Worm (Caenorhabditis elegans) whole organism, L4 larva: ENCODE measurements around the gene frm-7.

Experiments
- F44E2.7 ChIP-seq: fragments of 200-800 bp; sonication (Bioruptor generic); IDR thresholded peaks from 2 replicates; pipeline ENCODE4 v2.1.2; 2022; ENCODE audit warnings: missing genetic modification characterization, missing compliant biosample characterization
- T20F7.1 ChIP-seq: fragments of 200-800 bp; sonication (Bioruptor generic); optimal IDR thresholded peaks from 2 replicates; lab custom pipeline; 2018; ENCODE audit warnings: mild to moderate bottlenecking, missing genetic modification characterization, missing compliant biosample characterization
- T26A8.4 ChIP-seq: fragments of 200-800 bp; sonication (Bioruptor generic); IDR thresholded peaks from 2 replicates; pipeline ENCODE4 v1.3.6; 2022; ENCODE audit warnings: missing genetic modification characterization, missing compliant biosample characterization
- aha-1 ChIP-seq: fragments of 150-350 bp; peaks from one replicate; lab custom pipeline; 2014; ENCODE audit warnings: missing biosample characterization, missing genetic modification characterization
- arid-1 ChIP-seq: fragments of 200-800 bp; sonication (Bioruptor generic); conservative IDR thresholded peaks from 2 replicates; pipeline ENCODE4 v1.3.6; 2022; ENCODE audit warnings: missing genetic modification reagents, missing genetic modification characterization, missing compliant biosample characterization
- ctbp-1 ChIP-seq: fragments of 200-800 bp; sonication (Bioruptor generic); IDR thresholded peaks from 2 replicates; pipeline ENCODE4 v1.3.6; 2022; ENCODE audit warnings: missing genetic modification reagents, missing genetic modification characterization, missing compliant biosample characterization
- daf-16 ChIP-seq, 3 experiments: sonication (generic microtip); optimal IDR thresholded peaks; 2 replicates each; lab custom pipeline; 2016 to 2017; ENCODE audit warnings: missing genetic modification characterization in 3 of 3, missing genetic modification reagents in 3 of 3, mild to moderate bottlenecking in 2 of 3, missing compliant biosample characterization in 2 of 3, missing biosample characterization in 1 of 3, moderate library complexity in 1 of 3
- daf-8 ChIP-seq: fragments of 200-800 bp; sonication (Bioruptor generic); IDR thresholded peaks from 2 replicates; pipeline ENCODE4 v1.3.6; 2022; ENCODE audit warnings: missing genetic modification characterization, missing compliant biosample characterization
- dmd-6 ChIP-seq: fragments of 200-800 bp; sonication (Bioruptor generic); IDR thresholded peaks from 2 replicates; pipeline ENCODE4 v1.3.6; 2022; ENCODE audit warnings: missing genetic modification reagents, missing genetic modification characterization, missing compliant biosample characterization
- dpl-1 ChIP-seq: fragments of 150-350 bp; optimal IDR thresholded peaks from 2 replicates; lab custom pipeline; 2014; ENCODE audit warnings: missing biosample characterization, missing genetic modification reagents, missing genetic modification characterization
- dve-1 ChIP-seq: sonication (generic microtip); optimal IDR thresholded peaks from 2 replicates; lab custom pipeline; 2017; ENCODE audit warnings: antibody characterized with exemption, mild to moderate bottlenecking, missing genetic modification characterization, missing compliant biosample characterization; ENCODE audit not compliant: insufficient read depth
- egl-43 ChIP-seq: fragments of 200-800 bp; sonication (Bioruptor generic); IDR thresholded peaks from 2 replicates; pipeline ENCODE4 v1.3.6; 2022; ENCODE audit warnings: missing genetic modification reagents, missing genetic modification characterization, missing compliant biosample characterization
- fkh-10 ChIP-seq: fragments of 150-350 bp; optimal IDR thresholded peaks from 2 replicates; lab custom pipeline; 2014; ENCODE audit warnings: missing biosample characterization, missing genetic modification reagents, missing genetic modification characterization
- fos-1 ChIP-seq: fragments of 150-350 bp; optimal IDR thresholded peaks from 2 replicates; lab custom pipeline; 2014; ENCODE audit warnings: missing biosample characterization, missing genetic modification characterization
- hif-1 ChIP-seq, 2 experiments: sonication (generic microtip); optimal IDR thresholded peaks; 2 replicates each; lab custom pipeline; 2016 to 2017; ENCODE audit warnings: missing compliant biosample characterization in 2 of 2, missing genetic modification characterization in 2 of 2, missing genetic modification reagents in 2 of 2, missing genotype in 2 of 2, mild to moderate bottlenecking in 1 of 2
- hlh-30 ChIP-seq: sonication (generic microtip); optimal IDR thresholded peaks from 2 replicates; lab custom pipeline; 2017; ENCODE audit warnings: antibody characterized with exemption, mild to moderate bottlenecking, missing genetic modification characterization, missing compliant biosample characterization; ENCODE audit not compliant: insufficient read depth
- lin-38 ChIP-seq: fragments of 200-800 bp; sonication (Bioruptor generic); IDR thresholded peaks from 2 replicates; pipeline ENCODE4 v1.3.6; 2022; ENCODE audit warnings: missing genetic modification reagents, missing genetic modification characterization, missing compliant biosample characterization
- lsy-2 ChIP-seq, 2 experiments: fragments of 150-350 bp in 1 of 2; sonication (generic microtip) in 1 of 2; optimal IDR thresholded peaks; 2 replicates each; lab custom pipeline; 2014 to 2017; ENCODE audit warnings: missing biosample characterization in 2 of 2, missing genetic modification characterization in 2 of 2
- mdl-1 ChIP-seq, 2 experiments: fragments of 150-350 bp in 1 of 2; sonication (generic microtip) in 1 of 2; optimal IDR thresholded peaks; 2 replicates each; lab custom pipeline; 2014 to 2017; ENCODE audit warnings: missing biosample characterization in 2 of 2, missing genetic modification characterization in 2 of 2
- mdt-29 ChIP-seq: fragments of 200-800 bp; sonication (Bioruptor generic); IDR thresholded peaks from 2 replicates; pipeline ENCODE4 v1.3.6; 2022; ENCODE audit warnings: missing genetic modification reagents, missing genetic modification characterization, missing compliant biosample characterization
- mep-1 ChIP-seq: fragments of 150-350 bp; sonication (generic microtip); optimal IDR thresholded peaks from 3 replicates; lab custom pipeline; 2014; ENCODE audit warnings: missing biosample characterization, missing genetic modification characterization
- mxl-3 ChIP-seq: fragments of 200-800 bp; sonication (Bioruptor generic); optimal IDR thresholded peaks from 2 replicates; lab custom pipeline; 2018; ENCODE audit warnings: mild to moderate bottlenecking, missing genetic modification characterization, missing compliant biosample characterization
- nhr-25 ChIP-seq: sonication (generic microtip); optimal IDR thresholded peaks from 2 replicates; lab custom pipeline; 2017; ENCODE audit warnings: missing genetic modification characterization, mild to moderate bottlenecking, missing compliant biosample characterization, antibody characterized with exemption, moderate library complexity, borderline replicate concordance; ENCODE audit not compliant: insufficient read depth
- nhr-42 ChIP-seq: fragments of 200-800 bp; sonication (Bioruptor generic); IDR thresholded peaks from 2 replicates; pipeline ENCODE4 v1.3.6; 2022; ENCODE audit warnings: missing genetic modification characterization, missing compliant biosample characterization
- nhr-48 ChIP-seq: sonication (generic microtip); optimal IDR thresholded peaks from 2 replicates; lab custom pipeline; 2016; ENCODE audit warnings: mild to moderate bottlenecking, missing genetic modification characterization, missing compliant biosample characterization
- nhr-6 ChIP-seq: fragments of 150-350 bp; optimal IDR thresholded peaks from 2 replicates; lab custom pipeline; 2014; ENCODE audit warnings: missing biosample characterization, missing genetic modification characterization
- pha-4 ChIP-seq, 2 experiments: fragments of 150-350 bp in 1 of 2; fragments of 200-800 bp in 1 of 2; sonication (Bioruptor generic) in 1 of 2; IDR thresholded peaks in 1 of 2; optimal IDR thresholded peaks in 1 of 2; 2 replicates each; pipeline versions ENCODE4 v1.3.6 to Lab custom; 2014 to 2022; ENCODE audit warnings: missing genetic modification characterization in 2 of 2, missing genetic modification reagents in 2 of 2, missing biosample characterization in 1 of 2, missing compliant biosample characterization in 1 of 2
- php-3 ChIP-seq: fragments of 200-800 bp; sonication (Bioruptor generic); IDR thresholded peaks from 2 replicates; pipeline ENCODE4 v1.3.6; 2022; ENCODE audit warnings: missing genetic modification reagents, missing genetic modification characterization, missing compliant biosample characterization
- set-16 ChIP-seq: fragments of 200-800 bp; sonication (Bioruptor generic); IDR thresholded peaks from 2 replicates; pipeline ENCODE4 v1.3.6; 2022; ENCODE audit warnings: missing genetic modification reagents, missing genetic modification characterization, missing compliant biosample characterization
- skn-1 ChIP-seq: fragments of 150-350 bp; optimal IDR thresholded peaks from 2 replicates; lab custom pipeline; 2014; ENCODE audit warnings: missing biosample characterization, missing genetic modification characterization
- snpc-1.2 ChIP-seq: fragments of 200-800 bp; sonication (Bioruptor generic); IDR thresholded peaks from 2 replicates; pipeline ENCODE4 v1.3.6; 2022; ENCODE audit warnings: missing genetic modification reagents, missing genetic modification characterization, missing compliant biosample characterization
- snpc-4 ChIP-seq: fragments of 150-350 bp; optimal IDR thresholded peaks from 2 replicates; lab custom pipeline; 2014; ENCODE audit warnings: missing biosample characterization, missing genetic modification characterization
- unc-62 ChIP-seq, 3 experiments: fragments of 150-350 bp in 1 of 3; sonication (generic microtip); optimal IDR thresholded peaks in 2 of 3; peaks in 1 of 3; 1 replicate in 1 of 3; 2 replicates in 2 of 3; lab custom pipeline; 2014 to 2017; ENCODE audit warnings: missing biosample characterization in 3 of 3, missing genetic modification characterization in 3 of 3, missing genetic modification reagents in 3 of 3, missing genotype in 1 of 3
- zag-1 ChIP-seq: fragments of 150-350 bp; optimal IDR thresholded peaks from 2 replicates; lab custom pipeline; 2014; ENCODE audit warnings: missing biosample characterization, missing genetic modification characterization
- zfp-3 ChIP-seq: fragments of 200-800 bp; sonication (Bioruptor generic); conservative IDR thresholded peaks from 2 replicates; pipeline ENCODE4 v1.3.6; 2022; ENCODE audit warnings: missing genetic modification reagents, missing genetic modification characterization, missing compliant biosample characterization
- zip-2 ChIP-seq: fragments of 150-350 bp; optimal IDR thresholded peaks from 2 replicates; lab custom pipeline; 2014; ENCODE audit warnings: missing biosample characterization, missing genetic modification characterization

Gene frm-7

ce11 chrV:12275714-12276113 lies 26.6 kb upstream of the frm-7 start:
- TF ChIP-seq nhr-25 (no peak), nhr-42 (GFP tag; lab: Robert Waterston, UW) (no peak), daf-8 (no peak), T20F7.1 (no peak), fos-1 (tag; lab: Kevin White, UChicago) (no peak), nhr-48 (tag; lab: Kevin White, UChicago) (no peak), zag-1 (no peak), skn-1 (no peak), snpc-1.2 (GFP tag; lab: Robert Waterston, UW) (no peak), F44E2.7 (GFP tag; lab: Robert Waterston, UW) (no peak), arid-1 (GFP tag; lab: Robert Waterston, UW) (no peak), mxl-3 (GFP tag; lab: Kevin White, UChicago) (no peak), T26A8.4 (GFP tag; lab: Robert Waterston, UW) (no peak), mdl-1 (tag; optimal IDR thresholded peaks at IDR 0.05; lab: Kevin White, UChicago) (no peak)

ce11 chrV:12276946-12277345 lies 25.3 kb upstream of the frm-7 start, which contains the start of gene bnc-1:
bnc-1 (minus strand) TSS chrV:12277046.
- TF ChIP-seq F44E2.7 (GFP tag; lab: Robert Waterston, UW), result peak; percentile 33; the same call in 1 of the 2 replicates
- TF ChIP-seq egl-43 (GFP tag; lab: Robert Waterston, UW), result no peak
- TF ChIP-seq, all 104 proteins: peak for 1

ce11 chrV:12281508-12281907 lies 20.8 kb upstream of the frm-7 start:
- TF ChIP-seq mxl-3 (GFP tag; lab: Kevin White, UChicago), result no peak
- TF ChIP-seq daf-16 (GFP tag; optimal IDR thresholded peaks at IDR 0.05; lab: Kevin White, UChicago), result no peak
- no peak for TF ChIP-seq daf-16 (tag; optimal IDR thresholded peaks at IDR 0.05; lab: Kevin White, UChicago)
- TF ChIP-seq zfp-3, result no peak
- peak in 1 of 2 experiments; percentile 34 for TF ChIP-seq unc-62 (GFP tag; optimal IDR thresholded peaks at IDR 0.05 in 1 of 2; lab: Kevin White, UChicago)
- TF ChIP-seq unc-62 (tag; optimal IDR thresholded peaks at IDR 0.05; lab: Kevin White, UChicago), result no peak
- TF ChIP-seq set-16 (GFP tag; lab: Robert Waterston, UW), result no peak

- no peak for TF ChIP-seq lsy-2 (tag; optimal IDR thresholded peaks at IDR 0.05; lab: Kevin White, UChicago)
- TF ChIP-seq unc-62 (GFP tag; optimal IDR thresholded peaks at IDR 0.05 in 1 of 2; lab: Kevin White, UChicago), result peak in 1 of 2 experiments; percentile 27
- no peak for TF ChIP-seq unc-62 (tag; optimal IDR thresholded peaks at IDR 0.05; lab: Kevin White, UChicago)
- TF ChIP-seq, all 104 proteins: peak for 1
These were observed 19.1 kb upstream of the frm-7 start, which contains the start of gene F55C5.10 for ce11 chrV:12283187-12283586. F55C5.10 (plus strand) TSS chrV:12283487.

ce11 chrV:12287667-12288066 lies 14.6 kb upstream of the frm-7 start:
- TF ChIP-seq fkh-10 (GFP tag; lab: Kevin White, UChicago) (peak; percentile 12), hlh-30 (tag; lab: Kevin White, UChicago) (peak; percentile 29), mep-1 (tag; lab: Kevin White, UChicago) (peak; percentile 0), unc-62 (GFP tag; optimal IDR thresholded peaks at IDR 0.05 in 1 of 2; lab: Kevin White, UChicago) (peak in 1 of 2 experiments; percentile 77), unc-62 (tag; optimal IDR thresholded peaks at IDR 0.05; lab: Kevin White, UChicago) (no peak), snpc-4 (tag; lab: Kevin White, UChicago) (no peak), lsy-2 (tag; optimal IDR thresholded peaks at IDR 0.05; lab: Kevin White, UChicago) (peak in 1 of 2 experiments; percentile 24)

ce11 chrV:12288577-12288976 lies 13.7 kb upstream of the frm-7 start, which contains the start of gene rskd-1:
rskd-1 (minus strand) TSS chrV:12288615.
- TF ChIP-seq pha-4 (GFP tag; IDR thresholded peaks at IDR 0.05; lab: Robert Waterston, UW) (no peak), pha-4 (tag; optimal IDR thresholded peaks at IDR 0.05; lab: Kevin White, UChicago) (peak; percentile 78), hif-1 (tag; optimal IDR thresholded peaks at IDR 0.05; lab: Kevin White, UChicago) (no peak), egl-43 (GFP tag; lab: Robert Waterston, UW) (no peak), zip-2 (tag; lab: Kevin White, UChicago) (no peak), mdt-29 (GFP tag; lab: Robert Waterston, UW) (no peak), nhr-6 (peak; percentile 76), lin-38 (GFP tag; lab: Robert Waterston, UW) (peak; percentile 9; the same call in 1 of the 2 replicates), aha-1 (no peak), lsy-2 (tag; optimal IDR thresholded peaks at IDR 0.05; lab: Kevin White, UChicago) (peak in 1 of 2 experiments; percentile 40), dve-1 (tag; lab: Kevin White, UChicago) (peak; percentile 17), mep-1 (tag; lab: Kevin White, UChicago) (peak; percentile 32), hlh-30 (tag; lab: Kevin White, UChicago) (peak; percentile 38), php-3 (GFP tag; lab: Robert Waterston, UW) (no peak), daf-16 (GFP tag; optimal IDR thresholded peaks at IDR 0.05; lab: Kevin White, UChicago) (peak in 1 of 2 experiments; percentile 10), daf-16 (tag; optimal IDR thresholded peaks at IDR 0.05; lab: Kevin White, UChicago) (peak; percentile 73), T20F7.1 (peak; percentile 40), dpl-1 (GFP tag; lab: Kevin White, UChicago) (peak; percentile 1), ctbp-1 (GFP tag; lab: Robert Waterston, UW) (no peak), dmd-6 (GFP tag; lab: Robert Waterston, UW) (no peak)
